Fruit fly (Drosophila melanogaster) whole organism: Measurements from ENCODE around the gene CG17666.
A peak's percentile ranks its signal among the peaks of the same experiment; 100 is the strongest.

Experiments
- CG8478 ChIP-seq: fragments of >200 bp; optimal IDR thresholded peaks from 2 replicates; lab custom pipeline; 2018; ENCODE audit warnings: inconsistent platforms
- Dll ChIP-seq: fragments of >200 bp; optimal IDR thresholded peaks from 2 replicates; lab custom pipeline; 2017
- EcR ChIP-seq, 2 experiments: fragments of >200 bp; optimal IDR thresholded peaks; 2 replicates each; lab custom pipeline; 2017; ENCODE audit warnings: missing biosample characterization in 2 of 2, missing genetic modification characterization in 2 of 2, missing genetic modification reagents in 2 of 2
- pan ChIP-seq: fragments of >200 bp; optimal IDR thresholded peaks from 2 replicates; lab custom pipeline; 2017
- psq ChIP-seq: fragments of >200 bp; optimal IDR thresholded peaks from 2 replicates; lab custom pipeline; 2017
- usp ChIP-seq: fragments of >200 bp; optimal IDR thresholded peaks from 2 replicates; lab custom pipeline; 2017; ENCODE audit warnings: missing biosample characterization, missing genetic modification characterization, mixed read lengths

Gene CG17666

dm6 chr3L:12772740-12773686 lies 8.1 kb upstream of the CG17666 start, which contains the start of gene Hip1:
TSS of gene Hip1 (minus strand) at chr3L:12773573.
- TF ChIP-seq psq (lab: Kevin White, UChicago) (no peak), usp (GFP tag; lab: Kevin White, UChicago) (no peak), pan (no peak), Dll (lab: Kevin White, UChicago) (no peak), EcR (GFP tag; optimal IDR thresholded peaks at IDR 0.05; lab: Kevin White, UChicago) (no peak), CG8478 (lab: Kevin White, UChicago) (no peak)

dm6 chr3L:12778616-12779015 lies 2.5 kb upstream of the CG17666 start, which contains the start of gene CG32106:
TSS of gene CG32106 (minus strand) at chr3L:12778716.
- TF ChIP-seq Dll (lab: Kevin White, UChicago): no peak

dm6 chr3L:12789875-12790373 lies 8.8 kb downstream of the CG17666 start, which contains the start of gene CG42709:
TSS of gene CG42709 (plus strand) at chr3L:12790192.
- no peak for TF ChIP-seq psq (lab: Kevin White, UChicago)
- no peak for TF ChIP-seq usp (GFP tag; lab: Kevin White, UChicago)
- no peak for TF ChIP-seq pan
- TF ChIP-seq CG8478 (lab: Kevin White, UChicago): no peak
- TF ChIP-seq Dll (lab: Kevin White, UChicago): no peak
- TF ChIP-seq EcR (GFP tag; optimal IDR thresholded peaks at IDR 0.05; lab: Kevin White, UChicago): no peak

dm6 chr3L:12790783-12791678 lies 9.9 kb downstream of the CG17666 start:
- TF ChIP-seq EcR (GFP tag; optimal IDR thresholded peaks at IDR 0.05; lab: Kevin White, UChicago): no peak
- TF ChIP-seq psq (lab: Kevin White, UChicago): no peak
- TF ChIP-seq CG8478 (lab: Kevin White, UChicago): no peak
- TF ChIP-seq usp (GFP tag; lab: Kevin White, UChicago): no peak
- TF ChIP-seq Dll (lab: Kevin White, UChicago): no peak
- TF ChIP-seq pan: no peak

- no peak for TF ChIP-seq psq (lab: Kevin White, UChicago)
- TF ChIP-seq pan: no peak
- no peak for TF ChIP-seq Dll (lab: Kevin White, UChicago)
- no peak for TF ChIP-seq usp (GFP tag; lab: Kevin White, UChicago)
- TF ChIP-seq EcR (GFP tag; optimal IDR thresholded peaks at IDR 0.05; lab: Kevin White, UChicago): no peak
- no peak for TF ChIP-seq CG8478 (lab: Kevin White, UChicago)
These were observed 10.6 kb downstream of the CG17666 start for dm6 chr3L:12791679-12792229.

- no peak for TF ChIP-seq CG8478 (lab: Kevin White, UChicago)
- TF ChIP-seq psq (lab: Kevin White, UChicago): no peak
- no peak for TF ChIP-seq Dll (lab: Kevin White, UChicago)
- TF ChIP-seq pan: no peak
- no peak for TF ChIP-seq usp (GFP tag; lab: Kevin White, UChicago)
- no peak for TF ChIP-seq EcR (GFP tag; optimal IDR thresholded peaks at IDR 0.05; lab: Kevin White, UChicago)
These were observed 11.9 kb downstream of the CG17666 start for dm6 chr3L:12792933-12793448.

- TF ChIP-seq EcR (GFP tag; optimal IDR thresholded peaks at IDR 0.05; lab: Kevin White, UChicago): no peak
- no peak for TF ChIP-seq psq (lab: Kevin White, UChicago)
- TF ChIP-seq CG8478 (lab: Kevin White, UChicago): peak; percentile 47
- no peak for TF ChIP-seq Dll (lab: Kevin White, UChicago)
- no peak for TF ChIP-seq pan
- TF ChIP-seq usp (GFP tag; lab: Kevin White, UChicago): no peak
These were observed 13.4 kb downstream of the CG17666 start for dm6 chr3L:12794532-12794931.

- TF ChIP-seq EcR (GFP tag; optimal IDR thresholded peaks at IDR 0.05; lab: Kevin White, UChicago): no peak
- no peak for TF ChIP-seq usp (GFP tag; lab: Kevin White, UChicago)
- TF ChIP-seq psq (lab: Kevin White, UChicago): no peak
- TF ChIP-seq Dll (lab: Kevin White, UChicago): no peak
These were observed 15.0 kb downstream of the CG17666 start for dm6 chr3L:12796077-12796641.

dm6 chr3L:12798795-12799311 lies 17.7 kb downstream of the CG17666 start:
- TF ChIP-seq CG8478 (lab: Kevin White, UChicago) (no peak), EcR (GFP tag; optimal IDR thresholded peaks at IDR 0.05; lab: Kevin White, UChicago) (peak in 1 of 2 experiments; percentile 20)

dm6 chr3L:12799431-12800147 lies 18.5 kb downstream of the CG17666 start:
- TF ChIP-seq EcR (GFP tag; optimal IDR thresholded peaks at IDR 0.05; lab: Kevin White, UChicago): no peak
- TF ChIP-seq Dll (lab: Kevin White, UChicago): no peak
- no peak for TF ChIP-seq psq (lab: Kevin White, UChicago)
- TF ChIP-seq CG8478 (lab: Kevin White, UChicago): no peak
- no peak for TF ChIP-seq pan
- no peak for TF ChIP-seq usp (GFP tag; lab: Kevin White, UChicago)
